Fruit fly (Drosophila melanogaster): Measurements from ENCODE around the gene CG32202.

The CG32202 gene

dm6 chr3L:18681550-18682217 is at the start of gene CG32202, which contains the start of gene Sgf11:
CG32202 (plus strand) TSS chr3L:18682184.
Sgf11 (minus strand) TSS chr3L:18681836.
- TF ChIP-seq CG8478 (optimal IDR thresholded peaks at IDR 0.05) (no peak), CTCF (optimal IDR thresholded peaks at IDR 0.05) (no peak)

- no peak for TF ChIP-seq CTCF (optimal IDR thresholded peaks at IDR 0.05)
Measured at dm6 chr3L:18632187-18632635, 49.8 kb upstream of the CG32202 start.

dm6 chr3L:18633084-18633483 is 48.9 kb upstream of the CG32202 start:
- no peak for TF ChIP-seq CG8478 (optimal IDR thresholded peaks at IDR 0.05)
- no peak for TF ChIP-seq CTCF (optimal IDR thresholded peaks at IDR 0.05)

- TF ChIP-seq CTCF (optimal IDR thresholded peaks at IDR 0.05), result no peak
- no peak for TF ChIP-seq CG8478 (optimal IDR thresholded peaks at IDR 0.05)
Measured at dm6 chr3L:18634792-18635471, 47.1 kb upstream of the CG32202 start.

- no peak for TF ChIP-seq CG8478 (optimal IDR thresholded peaks at IDR 0.05)
- TF ChIP-seq CTCF (optimal IDR thresholded peaks at IDR 0.05), result no peak
Measured at dm6 chr3L:18636782-18637181, 45.2 kb upstream of the CG32202 start.

dm6 chr3L:18637348-18637747 is 44.6 kb upstream of the CG32202 start:
- TF ChIP-seq CG8478 (optimal IDR thresholded peaks at IDR 0.05) (no peak), CTCF (optimal IDR thresholded peaks at IDR 0.05) (no peak)

- TF ChIP-seq CG8478 (optimal IDR thresholded peaks at IDR 0.05) (no peak), CTCF (optimal IDR thresholded peaks at IDR 0.05) (no peak)
Measured at dm6 chr3L:18638043-18638442, 43.9 kb upstream of the CG32202 start.

dm6 chr3L:18638487-18638886 is 43.5 kb upstream of the CG32202 start:
- TF ChIP-seq CTCF (optimal IDR thresholded peaks at IDR 0.05) (no peak), CG8478 (optimal IDR thresholded peaks at IDR 0.05) (no peak)

- no peak for TF ChIP-seq CG8478 (optimal IDR thresholded peaks at IDR 0.05)
- no peak for TF ChIP-seq CTCF (optimal IDR thresholded peaks at IDR 0.05)
Measured at dm6 chr3L:18640584-18641527, 41.1 kb upstream of the CG32202 start.

- TF ChIP-seq CTCF (optimal IDR thresholded peaks at IDR 0.05) (no peak), CG8478 (optimal IDR thresholded peaks at IDR 0.05) (no peak)
Measured at dm6 chr3L:18643222-18643621, 38.8 kb upstream of the CG32202 start.

- TF ChIP-seq CTCF (optimal IDR thresholded peaks at IDR 0.05) (no peak), CG8478 (optimal IDR thresholded peaks at IDR 0.05) (no peak)
Measured at dm6 chr3L:18653737-18654136, 28.2 kb upstream of the CG32202 start.

dm6 chr3L:18665594-18665993 is 16.4 kb upstream of the CG32202 start:
- TF ChIP-seq CG8478 (optimal IDR thresholded peaks at IDR 0.05), result no peak
- TF ChIP-seq CTCF (optimal IDR thresholded peaks at IDR 0.05), result no peak

- TF ChIP-seq CTCF (optimal IDR thresholded peaks at IDR 0.05) (peak; percentile 85 to 92), CG8478 (optimal IDR thresholded peaks at IDR 0.05) (no peak)
Measured at dm6 chr3L:18667115-18667514, 14.9 kb upstream of the CG32202 start, which contains the start of gene CG42495. CG42495 (plus strand) TSS chr3L:18667361.

dm6 chr3L:18669874-18670273 is 12.1 kb upstream of the CG32202 start:
- TF ChIP-seq CTCF (optimal IDR thresholded peaks at IDR 0.05), result no peak

dm6 chr3L:18672203-18672602 is 9.8 kb upstream of the CG32202 start:
- no peak for TF ChIP-seq CG8478 (optimal IDR thresholded peaks at IDR 0.05)
